Worm (Caenorhabditis elegans): Measurements from ENCODE around the gene gpx-3.

The gpx-3 gene

ce11 chrX:9548890-9549289 is 38.9 kb upstream of the gpx-3 start (continued):
- peak; percentile 65 for TF ChIP-seq elt-2 (tag; optimal IDR thresholded peaks at IDR 0.05)
- no peak for TF ChIP-seq unc-86 (tag; optimal IDR thresholded peaks at IDR 0.05)
- TF ChIP-seq isw-1 (GFP tag; IDR thresholded peaks at IDR 0.05) = no peak
- TF ChIP-seq ceh-82 (tag; optimal IDR thresholded peaks at IDR 0.05) = no peak
- TF ChIP-seq snpc-4 (tag; optimal IDR thresholded peaks at IDR 0.05) = no peak
- TF ChIP-seq F16B12.6 (tag; optimal IDR thresholded peaks at IDR 0.05) = no peak
- no peak for TF ChIP-seq fkh-4 (tag; optimal IDR thresholded peaks at IDR 0.05; ENCODE audit: borderline replicate concordance)
- no peak for TF ChIP-seq nhr-77 (tag; optimal IDR thresholded peaks at IDR 0.05)
- no peak for TF ChIP-seq Y116A8C.19 (tag; optimal IDR thresholded peaks at IDR 0.05; ENCODE audit: borderline replicate concordance)
- peak; percentile 76 for TF ChIP-seq mep-1 (tag; optimal IDR thresholded peaks at IDR 0.05)
- no peak for TF ChIP-seq hlh-17 (GFP tag; optimal IDR thresholded peaks at IDR 0.05; ENCODE audit: borderline replicate concordance)
- TF ChIP-seq nhr-237 (tag; optimal IDR thresholded peaks at IDR 0.05) = no peak
- no peak for TF ChIP-seq dpl-1 (GFP tag; optimal IDR thresholded peaks at IDR 0.05)
- peak in 2 of 6 experiments; percentile 77 to 91 for TF ChIP-seq elt-3 (tag; optimal IDR thresholded peaks at IDR 0.05)
- TF ChIP-seq nhr-84 (tag; optimal IDR thresholded peaks at IDR 0.05) = no peak
- TF ChIP-seq egl-27 (tag; optimal IDR thresholded peaks at IDR 0.05) = no peak
- peak; percentile 73 for TF ChIP-seq nhr-90 (tag; optimal IDR thresholded peaks at IDR 0.05; ENCODE audit: poor library complexity)
- no peak for TF ChIP-seq sptf-1 (tag; optimal IDR thresholded peaks at IDR 0.05)
- no peak for TF ChIP-seq hpl-2 (GFP tag; optimal IDR thresholded peaks at IDR 0.05)
- TF ChIP-seq dsc-1 (tag; optimal IDR thresholded peaks at IDR 0.05) = no peak
- TF ChIP-seq C16A3.4 (tag; optimal IDR thresholded peaks at IDR 0.05) = no peak
- TF ChIP-seq lir-3 (tag; optimal IDR thresholded peaks at IDR 0.05; ENCODE audit: poor library complexity) = no peak
- TF ChIP-seq ztf-4 (tag; optimal IDR thresholded peaks at IDR 0.05) = no peak
- TF ChIP-seq vab-15 (tag; optimal IDR thresholded peaks at IDR 0.05) = peak; percentile 45
- TF ChIP-seq nhr-71 (tag; optimal IDR thresholded peaks at IDR 0.05) = peak; percentile 78
- no peak for TF ChIP-seq C04F5.9 (tag; optimal IDR thresholded peaks at IDR 0.05)
- peak; percentile 55 for TF ChIP-seq tbx-2 (tag; optimal IDR thresholded peaks at IDR 0.05)
- no peak for TF ChIP-seq ztf-11 (tag; optimal IDR thresholded peaks at IDR 0.05)
- TF ChIP-seq ets-5 (GFP tag; IDR thresholded peaks at IDR 0.05) = no peak
- no peak for TF ChIP-seq zip-4 (GFP tag; optimal IDR thresholded peaks at IDR 0.05)
- no peak for TF ChIP-seq ceh-63 (GFP tag; optimal IDR thresholded peaks at IDR 0.05)
- TF ChIP-seq mef-2 (tag; optimal IDR thresholded peaks at IDR 0.05) = no peak
- no peak for TF ChIP-seq efl-3 (GFP tag; optimal IDR thresholded peaks at IDR 0.05)
- TF ChIP-seq sox-4 (tag; optimal IDR thresholded peaks at IDR 0.05) = no peak
- TF ChIP-seq pax-3 (tag; optimal IDR thresholded peaks at IDR 0.05) = no peak
- TF ChIP-seq nhr-47 (tag; optimal IDR thresholded peaks at IDR 0.05) = peak; percentile 29
- TF ChIP-seq blmp-1 (tag; optimal IDR thresholded peaks at IDR 0.05) = peak; percentile 98
- TF ChIP-seq tlp-1 (tag; optimal IDR thresholded peaks at IDR 0.05) = no peak
- TF ChIP-seq lin-13 (GFP tag; optimal IDR thresholded peaks at IDR 0.05) = no peak
- TF ChIP-seq nhr-28 (tag; optimal IDR thresholded peaks at IDR 0.05) = no peak
- peak in 1 of 2 experiments; percentile 26 for TF ChIP-seq mdl-1 (tag; optimal IDR thresholded peaks at IDR 0.05)
- TF ChIP-seq zag-1 (tag; optimal IDR thresholded peaks at IDR 0.05) = no peak
- TF ChIP-seq aha-1 (tag; optimal IDR thresholded peaks at IDR 0.05) = no peak
- peak; percentile 47 for TF ChIP-seq nhr-19 (GFP tag; conservative IDR thresholded peaks at IDR 0.05)
- peak; percentile 31 for TF ChIP-seq rnt-1 (tag; optimal IDR thresholded peaks at IDR 0.05)
- no peak for TF ChIP-seq unc-98 (GFP tag; IDR thresholded peaks at IDR 0.05)
- TF ChIP-seq lin-14 (GFP tag; optimal IDR thresholded peaks at IDR 0.05) = peak; percentile 90
- no peak for TF ChIP-seq fos-1 (tag; optimal IDR thresholded peaks at IDR 0.05)
- no peak for TF ChIP-seq alr-1 (tag; optimal IDR thresholded peaks at IDR 0.05; ENCODE audit: borderline replicate concordance)
- TF ChIP-seq lin-15B (tag; optimal IDR thresholded peaks at IDR 0.05) = no peak
